Fruit fly (Drosophila melanogaster) whole organism, embryonic: ENCODE measurements around the gene CG31904.

Experiments used
- Bdp1 ChIP-seq: fragments of 200-800 bp; sonication (Bioruptor generic); optimal IDR thresholded peaks from 3 replicates; lab custom pipeline; 2016; ENCODE audit warnings: missing biosample characterization, missing genetic modification characterization
- BtbVII ChIP-seq: fragments of 200-800 bp; sonication (Bioruptor generic); optimal IDR thresholded peaks from 3 replicates; lab custom pipeline; 2017; ENCODE audit warnings: missing biosample characterization, mild to moderate bottlenecking, missing genetic modification characterization
- CG10274 ChIP-seq: fragments of 200-800 bp; sonication (Bioruptor generic); optimal IDR thresholded peaks from 3 replicates; lab custom pipeline; 2017; ENCODE audit warnings: missing biosample characterization, mild to moderate bottlenecking, missing genetic modification characterization
- Fer2 ChIP-seq: fragments of 200-800 bp; sonication (Bioruptor generic); optimal IDR thresholded peaks from 2 replicates; lab custom pipeline; 2018; ENCODE audit warnings: missing biosample characterization, mild to moderate bottlenecking, missing genetic modification characterization, moderate library complexity
- Hr78 ChIP-seq, 2 experiments: fragments of 200-800 bp in 1 of 2; fragments of >200 bp in 1 of 2; sonication (Bioruptor generic) in 1 of 2; optimal IDR thresholded peaks; 2 replicates each; lab custom pipeline; 2017 to 2019; ENCODE audit warnings: missing biosample characterization in 2 of 2, missing genetic modification characterization in 2 of 2, mild to moderate bottlenecking in 1 of 2, moderate library complexity in 1 of 2
- Myb ChIP-seq: fragments of 200-800 bp; sonication (Bioruptor generic); optimal IDR thresholded peaks from 2 replicates; lab custom pipeline; 2016; ENCODE audit warnings: missing biosample characterization, missing genetic modification characterization
- Sox100B ChIP-seq: fragments of 200-800 bp; sonication (Bioruptor generic); optimal IDR thresholded peaks from 3 replicates; lab custom pipeline; 2018; ENCODE audit warnings: missing biosample characterization, mild to moderate bottlenecking, missing genetic modification characterization
- exex ChIP-seq: fragments of 200-800 bp; sonication (Bioruptor generic); optimal IDR thresholded peaks from 4 replicates; lab custom pipeline; 2018; ENCODE audit warnings: missing biosample characterization, mild to moderate bottlenecking, missing genetic modification characterization, moderate library complexity
- ftz-f1 ChIP-seq: fragments of 200-800 bp; sonication (Bioruptor generic); optimal IDR thresholded peaks from 2 replicates; lab custom pipeline; 2016; ENCODE audit warnings: missing biosample characterization, missing genetic modification characterization
- lola ChIP-seq, 3 experiments: fragments of >200 bp in 2 of 3; fragments of 200-800 bp in 1 of 3; sonication (Bioruptor generic) in 1 of 3; optimal IDR thresholded peaks; 2 replicates each; lab custom pipeline; 2017 to 2019; ENCODE audit warnings: missing biosample characterization in 3 of 3, missing genetic modification characterization in 3 of 3, mild to moderate bottlenecking in 1 of 3, moderate library complexity in 1 of 3
- odd ChIP-seq: fragments of 200-800 bp; sonication (Bioruptor generic); optimal IDR thresholded peaks from 2 replicates; lab custom pipeline; 2017; ENCODE audit warnings: missing biosample characterization, mild to moderate bottlenecking, missing genetic modification characterization
- stwl ChIP-seq: fragments of 200-800 bp; sonication (Bioruptor generic); optimal IDR thresholded peaks from 3 replicates; lab custom pipeline; 2018; ENCODE audit warnings: missing biosample characterization, mild to moderate bottlenecking, missing genetic modification characterization, moderate library complexity

DNA sequence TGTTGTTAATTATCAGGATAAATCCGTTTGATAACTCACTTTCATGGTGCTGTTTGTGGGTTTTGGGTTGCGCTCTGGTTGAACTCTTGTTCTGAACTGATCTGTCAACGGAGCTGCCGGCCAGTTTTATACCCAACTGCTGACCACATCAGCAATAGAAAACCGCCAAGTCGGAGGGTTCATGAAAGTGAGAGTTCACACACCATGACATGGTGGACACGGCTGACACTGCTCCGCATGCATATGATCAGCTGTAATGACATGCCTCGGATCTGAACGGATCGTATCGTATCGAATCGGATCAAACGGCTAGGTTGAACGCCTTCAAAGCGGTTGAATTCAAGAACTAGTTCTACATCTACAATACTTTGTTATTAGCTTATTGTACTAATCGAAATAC, 2.8 kb upstream of the CG31904 start, which contains the start of gene Acp1:
- TF ChIP-seq Fer2 (tag; lab: Kevin White, UChicago), result no peak
- TF ChIP-seq Myb, result no peak
- TF ChIP-seq odd (GFP tag; lab: Kevin White, UChicago), result no peak
- TF ChIP-seq lola (GFP tag; optimal IDR thresholded peaks at IDR 0.05; lab: Kevin White, UChicago), result no peak
- TF ChIP-seq exex, result no peak
- no peak for TF ChIP-seq Sox100B (GFP tag; lab: Kevin White, UChicago)
- no peak for TF ChIP-seq BtbVII (GFP tag; lab: Kevin White, UChicago)
- no peak for TF ChIP-seq ftz-f1 (GFP tag; lab: Kevin White, UChicago)
- no peak for TF ChIP-seq stwl
- TF ChIP-seq Hr78 (GFP tag; optimal IDR thresholded peaks at IDR 0.05; lab: Kevin White, UChicago), result no peak
- no peak for TF ChIP-seq CG10274 (GFP tag; lab: Kevin White, UChicago)
- no peak for TF ChIP-seq Bdp1 (GFP tag; lab: Kevin White, UChicago)
